Fruit fly (Drosophila melanogaster): Measurements from ENCODE around the gene CG32376.

Gene CG32376

DNA sequence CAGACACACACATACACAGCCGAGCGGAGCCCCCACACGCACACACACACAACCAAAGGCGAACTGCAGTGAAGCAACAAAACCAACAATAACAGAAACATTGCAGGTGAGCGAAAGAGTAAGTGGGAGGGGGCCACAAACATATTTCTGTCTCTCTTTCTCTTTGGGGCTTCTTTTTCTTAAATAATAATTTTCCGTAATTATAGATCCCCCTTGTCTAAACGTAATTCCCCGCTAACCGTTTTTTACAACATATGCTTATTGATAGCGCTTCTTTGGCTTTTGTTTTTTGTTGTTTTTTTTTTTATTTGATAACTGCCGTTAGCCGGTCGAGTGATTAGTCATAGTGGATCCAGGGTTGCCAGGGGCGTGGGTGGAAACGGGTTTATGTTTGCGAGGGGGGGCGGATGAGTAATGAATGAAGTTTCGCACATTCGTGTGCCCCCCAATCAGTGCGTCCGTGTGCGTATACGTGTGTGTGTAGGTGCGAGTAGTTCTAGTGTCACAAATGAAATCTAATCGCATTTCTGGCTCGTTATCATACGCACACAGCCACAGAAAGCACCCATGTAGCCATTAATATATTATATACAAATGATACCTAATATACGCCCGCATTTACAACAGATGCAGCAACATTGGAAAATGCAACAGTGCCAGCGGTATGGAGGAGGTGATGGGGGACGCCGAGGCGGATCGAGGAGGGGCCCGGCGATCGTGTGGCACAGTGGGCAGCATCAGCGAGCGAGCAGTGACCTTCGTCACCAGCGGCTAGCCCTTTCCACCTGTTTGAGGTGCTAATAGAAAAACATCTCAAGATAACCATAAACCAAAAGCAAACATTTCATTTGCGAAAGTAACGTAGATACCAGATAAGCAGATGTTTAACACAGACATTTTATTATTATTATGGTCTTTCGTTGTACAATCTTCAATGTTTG is 12.9 kb downstream of the CG32376 start (continued):
- TF ChIP-seq stc (GFP tag; IDR thresholded peaks at IDR 0.05) (no peak), CG10543 (GFP tag; optimal IDR thresholded peaks at IDR 0.05) (peak; percentile 63), CG4328 (GFP tag; optimal IDR thresholded peaks at IDR 0.05) (no peak), Dfd (GFP tag; optimal IDR thresholded peaks at IDR 0.05) (no peak), CG13624 (GFP tag; optimal IDR thresholded peaks at IDR 0.05) (no peak), Bgb (GFP tag; IDR thresholded peaks at IDR 0.05; ENCODE audit: partially characterized antibody) (peak; percentile 18; the same call in 1 of the 2 replicates), ftz-f1 (GFP tag; optimal IDR thresholded peaks at IDR 0.05) (peak; percentile 73), PHDP (tag; optimal IDR thresholded peaks at IDR 0.05) (peak; percentile 7), otp (GFP tag; IDR thresholded peaks at IDR 0.05) (0 out of 3 replicates have a peak, but pooled peaks have one; percentile 43), sug (tag; optimal IDR thresholded peaks at IDR 0.05) (peak; percentile 97), CTCF (GFP tag; optimal IDR thresholded peaks at IDR 0.05) (no peak), Jarid2 (GFP tag; optimal IDR thresholded peaks at IDR 0.05) (no peak), sqz (GFP tag; optimal IDR thresholded peaks at IDR 0.05) (peak; percentile 68), exex (tag; optimal IDR thresholded peaks at IDR 0.05) (peak; percentile 79), CG5180 (GFP tag; optimal IDR thresholded peaks at IDR 0.05) (no peak), CG18599 (GFP tag; optimal IDR thresholded peaks at IDR 0.05) (peak; percentile 38), CG4282 (GFP tag; optimal IDR thresholded peaks at IDR 0.05) (no peak), lilli (GFP tag; optimal IDR thresholded peaks at IDR 0.05) (peak; percentile 21), unpg (GFP tag; optimal IDR thresholded peaks at IDR 0.05) (peak; percentile 36), CG3281 (GFP tag; optimal IDR thresholded peaks at IDR 0.05) (no peak), Hr78 (GFP tag; optimal IDR thresholded peaks at IDR 0.05) (no peak), seq (GFP tag; IDR thresholded peaks at IDR 0.05) (no peak), CG3726 (GFP tag; IDR thresholded peaks at IDR 0.05) (no peak), CG10462 (GFP tag; optimal IDR thresholded peaks at IDR 0.05) (no peak), Aef1 (GFP tag; IDR thresholded peaks at IDR 0.05) (no peak), CG11504 (tag; optimal IDR thresholded peaks at IDR 0.05) (no peak), peb (GFP tag; IDR thresholded peaks at IDR 0.05) (no peak), Deaf1 (tag; optimal IDR thresholded peaks at IDR 0.05) (no peak), CG8924 (tag; optimal IDR thresholded peaks at IDR 0.05) (no peak), gem (tag; optimal IDR thresholded peaks at IDR 0.05) (peak; percentile 29), ewg (GFP tag; optimal IDR thresholded peaks at IDR 0.05) (no peak), CG43689 (GFP tag; IDR thresholded peaks at IDR 0.05) (no peak), CG10274 (GFP tag; optimal IDR thresholded peaks at IDR 0.05) (no peak), CG10366 (GFP tag; IDR thresholded peaks at IDR 0.05) (no peak), lola (GFP tag; optimal IDR thresholded peaks at IDR 0.05) (no peak), CG12155 (GFP tag; optimal IDR thresholded peaks at IDR 0.05) (peak; percentile 17), HLH3B (GFP tag; IDR thresholded peaks at IDR 0.05) (no peak), pan (optimal IDR thresholded peaks at IDR 0.05) (no peak), pan (GFP tag; optimal IDR thresholded peaks at IDR 0.05 in 1 of 2, IDR thresholded peaks at IDR 0.05 in 1 of 2) (peak in 1 of 2 experiments; percentile 31), klu (GFP tag; IDR thresholded peaks at IDR 0.05) (no peak), da (GFP tag; optimal IDR thresholded peaks at IDR 0.05) (no peak), gsb (GFP tag; IDR thresholded peaks at IDR 0.05) (0 out of 2 replicates have a peak, but pooled peaks have one; percentile 40), Ets97D (GFP tag; optimal IDR thresholded peaks at IDR 0.05) (no peak), Ada2b (GFP tag; IDR thresholded peaks at IDR 0.05) (peak; percentile 35; the same call in 1 of the 2 replicates), Xbp1 (GFP tag; optimal IDR thresholded peaks at IDR 0.05) (peak; percentile 31), dpn (GFP tag; optimal IDR thresholded peaks at IDR 0.05) (peak in 1 of 2 experiments; percentile 29), ash1 (GFP tag; optimal IDR thresholded peaks at IDR 0.05) (no peak), ase (GFP tag; IDR thresholded peaks at IDR 0.05) (no peak), CG7357 (GFP tag; IDR thresholded peaks at IDR 0.05) (no peak)
